Fruit fly (Drosophila melanogaster) whole organism, embryonic: ENCODE results near the gene pHCl-2.

Experiments
- Abd-B ChIP-seq: fragments of 200-800 bp; sonication (Bioruptor generic); optimal IDR thresholded peaks from 2 replicates; lab custom pipeline; 2018; ENCODE audit warnings: missing biosample characterization, mild to moderate bottlenecking, missing genetic modification characterization, moderate library complexity
- Atf6 ChIP-seq: fragments of 200-800 bp; sonication (Bioruptor generic); IDR thresholded peaks from 2 replicates; pipeline ENCODE4 v1.3.6; 2022; ENCODE audit warnings: missing biosample characterization, missing genetic modification characterization
- C15 ChIP-seq: fragments of 200-800 bp; sonication (Bioruptor generic); IDR thresholded peaks from 3 replicates; pipeline ENCODE4 v1.3.6; 2022; ENCODE audit warnings: missing biosample characterization, missing genetic modification characterization
- CG12236 ChIP-seq: fragments of 200-800 bp; sonication (Bioruptor generic); optimal IDR thresholded peaks from 2 replicates; lab custom pipeline; 2016; ENCODE audit warnings: missing biosample characterization, missing genetic modification characterization
- CG12299 ChIP-seq: fragments of 200-800 bp; sonication (Bioruptor generic); optimal IDR thresholded peaks from 2 replicates; lab custom pipeline; 2018; ENCODE audit warnings: missing biosample characterization, mild to moderate bottlenecking, missing genetic modification characterization
- CG13424 ChIP-seq: fragments of 200-800 bp; sonication (Bioruptor generic); optimal IDR thresholded peaks from 2 replicates; lab custom pipeline; 2019; ENCODE audit warnings: missing biosample characterization, mild to moderate bottlenecking, missing genetic modification characterization, moderate library complexity
- CG14710 ChIP-seq: fragments of 200-800 bp; sonication (Bioruptor generic); optimal IDR thresholded peaks from 3 replicates; lab custom pipeline; 2019; ENCODE audit warnings: missing biosample characterization, mild to moderate bottlenecking, missing genetic modification characterization, moderate library complexity
- CG15073 ChIP-seq: fragments of 200-800 bp; sonication (Bioruptor generic); optimal IDR thresholded peaks from 2 replicates; lab custom pipeline; 2016; ENCODE audit warnings: missing biosample characterization, missing genetic modification characterization
- CG1529 ChIP-seq: fragments of 200-800 bp; sonication (Bioruptor generic); optimal IDR thresholded peaks from 3 replicates; lab custom pipeline; 2018; ENCODE audit warnings: missing biosample characterization, missing genetic modification characterization
- CG18476 ChIP-seq: fragments of 200-800 bp; sonication (Bioruptor generic); optimal IDR thresholded peaks from 2 replicates; lab custom pipeline; 2016; ENCODE audit warnings: missing biosample characterization, mild to moderate bottlenecking, missing genetic modification characterization
- CG18599 ChIP-seq: fragments of 200-800 bp; sonication (Bioruptor generic); optimal IDR thresholded peaks from 3 replicates; lab custom pipeline; 2017; ENCODE audit warnings: missing biosample characterization, missing genetic modification characterization, mild to moderate bottlenecking, moderate library complexity, missing genetic modification reagents
- CG2712 ChIP-seq: fragments of 200-800 bp; optimal IDR thresholded peaks from 3 replicates; lab custom pipeline; 2019; ENCODE audit warnings: missing biosample characterization, mild to moderate bottlenecking, missing genetic modification characterization, moderate library complexity
- CG3847 ChIP-seq: fragments of 200-800 bp; sonication (Bioruptor generic); IDR thresholded peaks from 2 replicates; pipeline ENCODE4 v1.3.6; 2022; ENCODE audit warnings: missing biosample characterization, missing genetic modification characterization
- CG4424 ChIP-seq: fragments of 200-800 bp; sonication (Bioruptor generic); optimal IDR thresholded peaks from 3 replicates; lab custom pipeline; 2016; ENCODE audit warnings: missing biosample characterization, missing genetic modification characterization
- CG5180 ChIP-seq: fragments of 200-800 bp; sonication (Bioruptor generic); optimal IDR thresholded peaks from 3 replicates; lab custom pipeline; 2017; ENCODE audit warnings: missing biosample characterization, missing genetic modification characterization, mild to moderate bottlenecking, moderate library complexity, missing genetic modification reagents
- CG7372 ChIP-seq: fragments of 200-800 bp; sonication (Bioruptor generic); IDR thresholded peaks from 2 replicates; pipeline ENCODE4 v1.3.6; 2022; ENCODE audit warnings: missing biosample characterization, missing genetic modification characterization
- CHES-1-like ChIP-seq: fragments of 200-800 bp; sonication (Bioruptor generic); optimal IDR thresholded peaks from 2 replicates; lab custom pipeline; 2016; ENCODE audit warnings: missing biosample characterization, missing genetic modification characterization
- CkIIα-i1 ChIP-seq: fragments of 200-800 bp; sonication (Bioruptor generic); IDR thresholded peaks from 2 replicates; pipeline ENCODE4 v1.3.6; 2022; ENCODE audit warnings: missing biosample characterization, missing genetic modification characterization
- Dbx ChIP-seq: fragments of 200-800 bp; sonication (Bioruptor generic); IDR thresholded peaks from 3 replicates; pipeline ENCODE4 v1.3.6; 2022; ENCODE audit warnings: missing biosample characterization, missing genetic modification characterization
- Dll ChIP-seq: fragments of 200-800 bp; sonication (Bioruptor generic); IDR thresholded peaks from 4 replicates; pipeline ENCODE4 v1.3.6; 2022; ENCODE audit warnings: missing biosample characterization, missing genetic modification characterization; ENCODE audit not compliant: partially characterized antibody
- E2f2 ChIP-seq: fragments of 200-800 bp; sonication (Bioruptor generic); IDR thresholded peaks from 2 replicates; pipeline ENCODE4 v1.3.6; 2022; ENCODE audit warnings: missing biosample characterization, missing genetic modification characterization
- Hand ChIP-seq: fragments of 200-800 bp; sonication (Bioruptor generic); optimal IDR thresholded peaks from 2 replicates; lab custom pipeline; 2017; ENCODE audit warnings: mild to moderate bottlenecking, missing biosample characterization, missing genetic modification reagents, missing genetic modification characterization
- Hr39 ChIP-seq: fragments of >200 bp; optimal IDR thresholded peaks from 2 replicates; lab custom pipeline; 2017
- MBD-R2 ChIP-seq: fragments of 200-800 bp; sonication (Bioruptor generic); IDR thresholded peaks from 2 replicates; pipeline ENCODE4 v1.3.6; 2022; ENCODE audit warnings: missing biosample characterization, missing genetic modification characterization
- MESR4 ChIP-seq: fragments of 200-800 bp; sonication (Bioruptor generic); optimal IDR thresholded peaks from 2 replicates; lab custom pipeline; 2018; ENCODE audit warnings: missing biosample characterization, mild to moderate bottlenecking, missing genetic modification characterization, moderate library complexity
- Med ChIP-seq: fragments of 200-800 bp; sonication (Bioruptor generic); peaks from one replicate; lab custom pipeline; 2016; ENCODE audit warnings: missing biosample characterization, missing genetic modification characterization, mild to moderate bottlenecking, inconsistent platforms, moderate library complexity
- NK7.1 ChIP-seq: fragments of 200-800 bp; sonication (Bioruptor generic); optimal IDR thresholded peaks from 3 replicates; lab custom pipeline; 2016; ENCODE audit warnings: missing biosample characterization, missing genetic modification characterization
- Neu2 ChIP-seq: fragments of 200-800 bp; sonication (Bioruptor generic); optimal IDR thresholded peaks from 3 replicates; lab custom pipeline; 2016; ENCODE audit warnings: missing biosample characterization, missing genetic modification characterization, borderline replicate concordance
- Opbp ChIP-seq: fragments of 200-800 bp; sonication (Bioruptor generic); IDR thresholded peaks from 3 replicates; pipeline ENCODE4 v1.3.6; 2022; ENCODE audit warnings: missing biosample characterization, missing genetic modification characterization; ENCODE audit not compliant: partially characterized antibody
- PHDP ChIP-seq: fragments of 200-800 bp; sonication (Bioruptor generic); optimal IDR thresholded peaks from 3 replicates; lab custom pipeline; 2018; ENCODE audit warnings: missing biosample characterization, mild to moderate bottlenecking, missing genetic modification characterization, moderate library complexity
- Scr ChIP-seq: fragments of 200-800 bp; sonication (Bioruptor generic); IDR thresholded peaks from 2 replicates; pipeline ENCODE4 v1.3.6; 2022; ENCODE audit warnings: missing biosample characterization, missing genetic modification characterization; ENCODE audit not compliant: partially characterized antibody
- Side ChIP-seq: fragments of 200-800 bp; sonication (Bioruptor generic); optimal IDR thresholded peaks from 2 replicates; lab custom pipeline; 2016; ENCODE audit warnings: missing biosample characterization, missing genetic modification characterization
- bigmax ChIP-seq: fragments of 200-800 bp; sonication (Bioruptor generic); optimal IDR thresholded peaks from 2 replicates; lab custom pipeline; 2018; ENCODE audit warnings: missing biosample characterization, mild to moderate bottlenecking, missing genetic modification characterization
- cato ChIP-seq: fragments of 200-800 bp; sonication (Bioruptor generic); optimal IDR thresholded peaks from 2 replicates; lab custom pipeline; 2016; ENCODE audit warnings: missing biosample characterization, missing genetic modification characterization, borderline replicate concordance
- croc ChIP-seq: fragments of 200-800 bp; sonication (Bioruptor generic); conservative IDR thresholded peaks from 3 replicates; pipeline ENCODE4 v1.3.6; 2022; ENCODE audit warnings: missing biosample characterization, missing genetic modification characterization
- disco-r ChIP-seq: fragments of 200-800 bp; sonication (Bioruptor generic); optimal IDR thresholded peaks from 2 replicates; lab custom pipeline; 2016; ENCODE audit warnings: missing biosample characterization, missing genetic modification characterization
- dmrt11E ChIP-seq: fragments of 200-800 bp; sonication (Bioruptor generic); optimal IDR thresholded peaks from 3 replicates; lab custom pipeline; 2018; ENCODE audit warnings: missing biosample characterization, mild to moderate bottlenecking, missing genetic modification characterization, moderate library complexity
- dysf ChIP-seq: fragments of 200-800 bp; sonication (Bioruptor generic); IDR thresholded peaks from 3 replicates; pipeline ENCODE4 v1.3.6; 2022; ENCODE audit warnings: missing biosample characterization, missing genetic modification characterization
- ems ChIP-seq: fragments of 200-800 bp; sonication (Bioruptor generic); optimal IDR thresholded peaks from 3 replicates; lab custom pipeline; 2016; ENCODE audit warnings: missing biosample characterization, missing genetic modification characterization
- fd64A ChIP-seq: fragments of 200-800 bp; sonication (Bioruptor generic); optimal IDR thresholded peaks from 3 replicates; lab custom pipeline; 2018; ENCODE audit warnings: missing biosample characterization, mild to moderate bottlenecking, missing genetic modification characterization
- hb ChIP-seq: fragments of 200-800 bp; sonication (Bioruptor generic); IDR thresholded peaks from 3 replicates; pipeline ENCODE4 v1.3.6; 2022; ENCODE audit warnings: missing biosample characterization, missing genetic modification characterization; ENCODE audit not compliant: partially characterized antibody
- hkb ChIP-seq, 2 experiments: fragments of 200-800 bp in 1 of 2; fragments of >200 bp in 1 of 2; sonication (Bioruptor generic) in 1 of 2; IDR thresholded peaks in 1 of 2; optimal IDR thresholded peaks in 1 of 2; 2 replicates each; pipeline versions ENCODE4 v1.3.6 to Lab custom; 2017 to 2022; ENCODE audit warnings: missing biosample characterization in 1 of 2, missing genetic modification characterization in 1 of 2
- maf-S ChIP-seq: fragments of 200-800 bp; sonication (Bioruptor generic); optimal IDR thresholded peaks from 2 replicates; lab custom pipeline; 2016; ENCODE audit warnings: missing biosample characterization, missing genetic modification characterization
- nerfin-2 ChIP-seq: fragments of 200-800 bp; sonication (Bioruptor generic); IDR thresholded peaks from 2 replicates; pipeline ENCODE4 v1.3.6; 2022; ENCODE audit warnings: missing biosample characterization, missing genetic modification characterization; ENCODE audit not compliant: partially characterized antibody
- pho ChIP-seq: fragments of 200-800 bp; sonication (Bioruptor generic); optimal IDR thresholded peaks from 2 replicates; lab custom pipeline; 2016; ENCODE audit warnings: missing biosample characterization, missing genetic modification characterization
- rib ChIP-seq: fragments of 200-800 bp; sonication (Bioruptor generic); IDR thresholded peaks from 2 replicates; pipeline ENCODE4 v1.3.6; 2022; ENCODE audit warnings: missing biosample characterization, missing genetic modification characterization
- schlank ChIP-seq: fragments of 200-800 bp; sonication (Bioruptor generic); optimal IDR thresholded peaks from 2 replicates; lab custom pipeline; 2018; ENCODE audit warnings: missing biosample characterization, mild to moderate bottlenecking, missing genetic modification characterization
- sug ChIP-seq: fragments of 200-800 bp; optimal IDR thresholded peaks from 2 replicates; lab custom pipeline; 2019; ENCODE audit warnings: missing biosample characterization, mild to moderate bottlenecking, missing genetic modification characterization, moderate library complexity
- tin ChIP-seq: fragments of 200-800 bp; sonication (Bioruptor generic); optimal IDR thresholded peaks from 3 replicates; lab custom pipeline; 2016; ENCODE audit warnings: missing biosample characterization, missing genetic modification characterization
- zfh2 ChIP-seq: fragments of 200-800 bp; sonication (Bioruptor generic); optimal IDR thresholded peaks from 2 replicates; lab custom pipeline; 2016; ENCODE audit warnings: missing biosample characterization, missing genetic modification characterization

Gene pHCl-2

dm6 chr3R:31310883-31311397 is 5.8 kb upstream of the pHCl-2 start, which contains the start of gene CG34347:
Gene CG34347 (plus strand): TSS chr3R:31311157.
- TF ChIP-seq Dbx (GFP tag; lab: Robert Waterston, UW) (peak; percentile 24; the same call in 1 of the 3 replicates), fd64A (GFP tag; lab: Kevin White, UChicago) (no peak), CG5180 (GFP tag; lab: Kevin White, UChicago) (peak; percentile 57), schlank (tag; lab: Kevin White, UChicago) (no peak), Opbp (peak; percentile 56; the same call in 1 of the 3 replicates), CG1529 (GFP tag; lab: Kevin White, UChicago) (no peak), Dll (GFP tag; lab: Robert Waterston, UW) (no peak), rib (GFP tag; lab: Robert Waterston, UW) (no peak), ems (GFP tag; lab: Kevin White, UChicago) (no peak), Hand (GFP tag; lab: Kevin White, UChicago) (no peak), maf-S (GFP tag; lab: Kevin White, UChicago) (no peak), hkb (optimal IDR thresholded peaks at IDR 0.05; lab: Kevin White, UChicago) (no peak), hkb (GFP tag; IDR thresholded peaks at IDR 0.05; lab: Robert Waterston, UW) (0 out of 2 replicates have a peak, but pooled peaks have one; percentile 26), CG3847 (no peak), CG18476 (GFP tag; lab: Kevin White, UChicago) (no peak), hb (GFP tag; lab: Robert Waterston, UW) (no peak), CkIIα-i1 (GFP tag; lab: Robert Waterston, UW) (no peak), CG13424 (tag; lab: Kevin White, UChicago) (no peak), bigmax (no peak), CG2712 (tag; lab: Kevin White, UChicago) (no peak), MESR4 (no peak), CHES-1-like (no peak), pho (no peak), PHDP (tag; lab: Kevin White, UChicago) (peak; percentile 10), croc (GFP tag; lab: Robert Waterston, UW) (no peak), E2f2 (GFP tag; lab: Robert Waterston, UW) (no peak), CG12299 (tag; lab: Kevin White, UChicago) (no peak), CG4424 (GFP tag; lab: Kevin White, UChicago) (no peak), CG15073 (GFP tag; lab: Kevin White, UChicago) (no peak), Scr (peak; percentile 16; the same call in 1 of the 2 replicates), Med (GFP tag; lab: Kevin White, UChicago) (peak; percentile 94), NK7.1 (GFP tag; lab: Kevin White, UChicago) (no peak), tin (no peak), sug (tag; lab: Kevin White, UChicago) (no peak), zfh2 (GFP tag; lab: Kevin White, UChicago) (no peak), CG14710 (no peak), dmrt11E (tag; lab: Kevin White, UChicago) (no peak), nerfin-2 (GFP tag; lab: Robert Waterston, UW) (no peak), Atf6 (GFP tag; lab: Robert Waterston, UW) (no peak), dysf (GFP tag; lab: Robert Waterston, UW) (no peak), Neu2 (no peak), MBD-R2 (GFP tag; lab: Robert Waterston, UW) (no peak), Side (GFP tag; lab: Kevin White, UChicago) (no peak), disco-r (GFP tag; lab: Kevin White, UChicago) (no peak), CG12236 (no peak), CG7372 (no peak), CG18599 (no peak), cato (GFP tag; lab: Kevin White, UChicago) (no peak), Abd-B (GFP tag; lab: Kevin White, UChicago) (no peak), Hr39 (lab: Kevin White, UChicago) (no peak), C15 (no peak)
